Fruit fly (Drosophila melanogaster): ENCODE measurements around the gene CG4338.

- TF ChIP-seq CG8478 (optimal IDR thresholded peaks at IDR 0.05) (no peak), CTCF (optimal IDR thresholded peaks at IDR 0.05) (peak in 1 of 2 experiments; percentile 6)
These were observed 32.9 kb upstream of the CG4338 start, which contains the start of the genes tefu and Hsc70-4 for dm6 chr3R:15242186-15243045.

All from S2 (cell line).